Worm (Caenorhabditis elegans): ENCODE measurements around the gene str-161.

str-161 gene

ce11 chrIV:4903961-4904360 lies at the start of gene str-161:
TSS of gene str-161 (minus strand) at chrIV:4904061.
- no peak for TF ChIP-seq M03D4.4 (tag; optimal IDR thresholded peaks at IDR 0.05)
- no peak for TF ChIP-seq mls-2 (tag; optimal IDR thresholded peaks at IDR 0.05)
- no peak for TF ChIP-seq unc-39 (tag; optimal IDR thresholded peaks at IDR 0.05)
- no peak for TF ChIP-seq sptf-1 (tag; optimal IDR thresholded peaks at IDR 0.05)
- no peak for TF ChIP-seq ztf-11 (tag; optimal IDR thresholded peaks at IDR 0.05)
- no peak for TF ChIP-seq blmp-1 (tag; optimal IDR thresholded peaks at IDR 0.05)
- TF ChIP-seq nhr-12 (tag; optimal IDR thresholded peaks at IDR 0.05) = no peak
- no peak for TF ChIP-seq mep-1 (tag; optimal IDR thresholded peaks at IDR 0.05)
- no peak for TF ChIP-seq zip-8 (tag; optimal IDR thresholded peaks at IDR 0.05)
- TF ChIP-seq snpc-4 (tag; optimal IDR thresholded peaks at IDR 0.05) = no peak
- TF ChIP-seq unc-120 (tag; optimal IDR thresholded peaks at IDR 0.05; ENCODE audit: poor library complexity, severe bottlenecking) = no peak
- no peak for TF ChIP-seq lin-32 (GFP tag; optimal IDR thresholded peaks at IDR 0.05)
- no peak for TF ChIP-seq unc-62 (GFP tag; optimal IDR thresholded peaks at IDR 0.05)
- no peak for TF ChIP-seq hlh-1 (tag; optimal IDR thresholded peaks at IDR 0.05)
- TF ChIP-seq bed-3 (GFP tag; optimal IDR thresholded peaks at IDR 0.05) = no peak
- TF ChIP-seq elt-1 (tag; optimal IDR thresholded peaks at IDR 0.05; ENCODE audit: borderline replicate concordance, insufficient read depth) = no peak
- no peak for TF ChIP-seq elt-3 (tag; optimal IDR thresholded peaks at IDR 0.05)

ce11 chrIV:4945771-4946170 lies 41.9 kb upstream of the str-161 start, which contains the start of gene str-169:
TSS of gene str-169 (plus strand) at chrIV:4946071.
- no peak for TF ChIP-seq unc-62 (GFP tag; optimal IDR thresholded peaks at IDR 0.05)
- TF ChIP-seq nhr-237 (tag; optimal IDR thresholded peaks at IDR 0.05) = no peak
- no peak for TF ChIP-seq ham-2 (GFP tag; optimal IDR thresholded peaks at IDR 0.05)
- TF ChIP-seq mep-1 (tag; optimal IDR thresholded peaks at IDR 0.05) = no peak
- no peak for TF ChIP-seq nhr-76 (tag; optimal IDR thresholded peaks at IDR 0.05)
- TF ChIP-seq hlh-1 (tag; optimal IDR thresholded peaks at IDR 0.05) = no peak
- TF ChIP-seq nhr-28 (tag; optimal IDR thresholded peaks at IDR 0.05) = no peak
- no peak for TF ChIP-seq tbx-8 (GFP tag; optimal IDR thresholded peaks at IDR 0.05)
- TF ChIP-seq lin-13 (tag; optimal IDR thresholded peaks at IDR 0.05) = no peak
- no peak for TF ChIP-seq lin-32 (GFP tag; optimal IDR thresholded peaks at IDR 0.05)
- no peak for TF ChIP-seq blmp-1 (tag; optimal IDR thresholded peaks at IDR 0.05)
- no peak for TF ChIP-seq unc-39 (tag; optimal IDR thresholded peaks at IDR 0.05)

ce11 chrIV:4941681-4942080 lies 37.8 kb upstream of the str-161 start, which contains the start of gene Y9C9A.5:
TSS of gene Y9C9A.5 (plus strand) at chrIV:4941981.
- TF ChIP-seq nhr-237 (tag; optimal IDR thresholded peaks at IDR 0.05) = no peak
- no peak for TF ChIP-seq unc-39 (tag; optimal IDR thresholded peaks at IDR 0.05)
- no peak for TF ChIP-seq sptf-1 (tag; optimal IDR thresholded peaks at IDR 0.05)
- no peak for TF ChIP-seq hlh-1 (tag; optimal IDR thresholded peaks at IDR 0.05)

ce11 chrIV:4938664-4939063 lies 34.8 kb upstream of the str-161 start, which contains the start of gene str-168:
TSS of gene str-168 (plus strand) at chrIV:4938964.
- TF ChIP-seq lsy-2 (tag; optimal IDR thresholded peaks at IDR 0.05) = no peak
- TF ChIP-seq elt-1 (tag; optimal IDR thresholded peaks at IDR 0.05; ENCODE audit: borderline replicate concordance, insufficient read depth) = no peak
- no peak for TF ChIP-seq unc-39 (tag; optimal IDR thresholded peaks at IDR 0.05)
- no peak for TF ChIP-seq mls-2 (tag; optimal IDR thresholded peaks at IDR 0.05)
- TF ChIP-seq zip-8 (tag; optimal IDR thresholded peaks at IDR 0.05) = no peak
- no peak for TF ChIP-seq ceh-83 (GFP tag; optimal IDR thresholded peaks at IDR 0.05)
- no peak for TF ChIP-seq lin-32 (GFP tag; optimal IDR thresholded peaks at IDR 0.05)
- TF ChIP-seq hlh-1 (tag; optimal IDR thresholded peaks at IDR 0.05) = no peak
- no peak for TF ChIP-seq nhr-76 (tag; optimal IDR thresholded peaks at IDR 0.05)
- TF ChIP-seq elt-3 (tag; optimal IDR thresholded peaks at IDR 0.05) = no peak
- no peak for TF ChIP-seq nhr-12 (tag; optimal IDR thresholded peaks at IDR 0.05)
- no peak for TF ChIP-seq M03D4.4 (tag; optimal IDR thresholded peaks at IDR 0.05)
- no peak for TF ChIP-seq ztf-11 (tag; optimal IDR thresholded peaks at IDR 0.05)
- no peak for TF ChIP-seq snpc-4 (tag; optimal IDR thresholded peaks at IDR 0.05)
- TF ChIP-seq mep-1 (tag; optimal IDR thresholded peaks at IDR 0.05) = no peak
- no peak for TF ChIP-seq bed-3 (GFP tag; optimal IDR thresholded peaks at IDR 0.05)
- TF ChIP-seq ceh-39 (tag; optimal IDR thresholded peaks at IDR 0.05) = no peak
- TF ChIP-seq ham-2 (GFP tag; optimal IDR thresholded peaks at IDR 0.05) = no peak
- TF ChIP-seq tbx-8 (GFP tag; optimal IDR thresholded peaks at IDR 0.05) = no peak

- TF ChIP-seq sem-2 (GFP tag; optimal IDR thresholded peaks at IDR 0.05) = no peak
- TF ChIP-seq lin-13 (tag; optimal IDR thresholded peaks at IDR 0.05) = no peak
- no peak for TF ChIP-seq unc-62 (GFP tag; optimal IDR thresholded peaks at IDR 0.05)
- no peak for TF ChIP-seq M03D4.4 (tag; optimal IDR thresholded peaks at IDR 0.05)
- no peak for TF ChIP-seq ceh-39 (tag; optimal IDR thresholded peaks at IDR 0.05)
- no peak for TF ChIP-seq hlh-1 (tag; optimal IDR thresholded peaks at IDR 0.05)
- TF ChIP-seq mep-1 (tag; optimal IDR thresholded peaks at IDR 0.05) = no peak
Measured at ce11 chrIV:4937647-4938046, 33.8 kb upstream of the str-161 start, which contains the start of gene fbxa-86. TSS of gene fbxa-86 (minus strand) at chrIV:4938013.

ce11 chrIV:4934103-4934502 lies 30.2 kb upstream of the str-161 start, which contains the start of gene str-153:
TSS of gene str-153 (plus strand) at chrIV:4934403.
- TF ChIP-seq pha-4 (tag; optimal IDR thresholded peaks at IDR 0.05) (no peak), flh-1 (GFP tag; optimal IDR thresholded peaks at IDR 0.05) (no peak), mep-1 (tag; optimal IDR thresholded peaks at IDR 0.05) (no peak), mls-2 (tag; optimal IDR thresholded peaks at IDR 0.05) (no peak), elt-1 (tag; optimal IDR thresholded peaks at IDR 0.05; ENCODE audit: borderline replicate concordance, insufficient read depth) (no peak), unc-39 (tag; optimal IDR thresholded peaks at IDR 0.05) (no peak), lin-13 (tag; optimal IDR thresholded peaks at IDR 0.05) (no peak), mab-5 (tag; optimal IDR thresholded peaks at IDR 0.05) (no peak), drap-1 (GFP tag; optimal IDR thresholded peaks at IDR 0.05) (no peak), bed-3 (GFP tag; optimal IDR thresholded peaks at IDR 0.05) (no peak), cnd-1 (tag; optimal IDR thresholded peaks at IDR 0.05) (no peak), ceh-43 (GFP tag; optimal IDR thresholded peaks at IDR 0.05) (no peak), nhr-12 (tag; optimal IDR thresholded peaks at IDR 0.05) (no peak), ces-1 (GFP tag; optimal IDR thresholded peaks at IDR 0.05) (no peak), ztf-11 (tag; optimal IDR thresholded peaks at IDR 0.05) (no peak), zip-8 (tag; optimal IDR thresholded peaks at IDR 0.05) (no peak), ceh-83 (GFP tag; optimal IDR thresholded peaks at IDR 0.05) (no peak), unc-120 (tag; optimal IDR thresholded peaks at IDR 0.05; ENCODE audit: poor library complexity, severe bottlenecking) (no peak)
